Worm (Caenorhabditis elegans): ENCODE measurements around the gene lelo-1.

lelo-1 gene

DNA sequence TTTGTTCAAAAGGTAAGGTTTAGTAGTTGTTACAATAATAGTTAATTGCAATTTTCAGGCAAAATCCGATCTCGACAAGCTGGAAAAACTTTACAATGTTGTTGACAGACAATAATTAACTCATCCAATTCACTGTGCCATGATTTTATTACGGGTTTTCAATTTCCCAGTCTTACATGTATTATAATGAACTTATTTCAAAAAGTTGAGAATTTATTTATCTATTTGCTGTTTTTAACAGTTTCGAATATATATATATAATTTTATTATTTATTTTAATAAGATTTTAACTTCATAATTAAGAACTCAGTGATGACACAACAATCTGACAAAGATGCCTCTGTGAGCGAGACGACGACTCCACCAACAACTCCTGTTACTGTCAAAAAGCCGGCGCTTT is at the start of gene lelo-1:
lelo-1 (plus strand) TSS at position 301 of the 400 bp plus-strand sequence.
- TF ChIP-seq aly-2 (tag; optimal IDR thresholded peaks at IDR 0.05) (no peak), elt-3 (tag; optimal IDR thresholded peaks at IDR 0.05) (no peak), nhr-77 (tag; optimal IDR thresholded peaks at IDR 0.05) (no peak), snpc-4 (tag; optimal IDR thresholded peaks at IDR 0.05) (no peak), nhr-237 (tag; optimal IDR thresholded peaks at IDR 0.05) (no peak), unc-39 (tag; optimal IDR thresholded peaks at IDR 0.05) (no peak), peb-1 (tag; optimal IDR thresholded peaks at IDR 0.05) (no peak), blmp-1 (tag; optimal IDR thresholded peaks at IDR 0.05; ENCODE audit: insufficient read depth) (no peak), egl-27 (tag; optimal IDR thresholded peaks at IDR 0.05) (no peak), nhr-11 (tag; optimal IDR thresholded peaks at IDR 0.05) (no peak), ztf-4 (tag; optimal IDR thresholded peaks at IDR 0.05) (no peak), ceh-82 (tag; optimal IDR thresholded peaks at IDR 0.05) (no peak), nhr-129 (tag; optimal IDR thresholded peaks at IDR 0.05) (no peak), nhr-21 (tag; optimal IDR thresholded peaks at IDR 0.05) (no peak), elt-1 (tag; optimal IDR thresholded peaks at IDR 0.05) (no peak), nhr-10 (tag; optimal IDR thresholded peaks at IDR 0.05) (no peak), lin-13 (GFP tag; optimal IDR thresholded peaks at IDR 0.05) (no peak), nhr-25 (tag; optimal IDR thresholded peaks at IDR 0.05) (no peak), sem-4 (tag; optimal IDR thresholded peaks at IDR 0.05) (no peak), ztf-11 (tag; optimal IDR thresholded peaks at IDR 0.05) (no peak)

ce11 chrII:6196875-6197274 is 49.3 kb upstream of the lelo-1 start, which contains the start of the genes rbmx-2 and C30B5.2:
Gene rbmx-2 (minus strand): TSS chrII:6196948.
Gene C30B5.2 (plus strand): TSS chrII:6197180.
- TF ChIP-seq lin-11 (tag; optimal IDR thresholded peaks at IDR 0.05) (peak; percentile 24), zag-1 (tag; optimal IDR thresholded peaks at IDR 0.05) (no peak), snpc-4 (tag; optimal IDR thresholded peaks at IDR 0.05) (no peak), sma-9 (GFP tag; optimal IDR thresholded peaks at IDR 0.05) (peak; percentile 55), sma-9 (tag; optimal IDR thresholded peaks at IDR 0.05) (no peak), fos-1 (tag; optimal IDR thresholded peaks at IDR 0.05) (peak; percentile 26), lsy-2 (tag; optimal IDR thresholded peaks at IDR 0.05) (peak; percentile 69 to 92), ceh-16 (tag; optimal IDR thresholded peaks at IDR 0.05) (peak; percentile 2), nhr-129 (tag; optimal IDR thresholded peaks at IDR 0.05) (peak; percentile 53), sma-3 (GFP tag; optimal IDR thresholded peaks at IDR 0.05) (peak; percentile 22)

- TF ChIP-seq ztf-4 (tag; optimal IDR thresholded peaks at IDR 0.05): no peak
- no peak for TF ChIP-seq snpc-4 (tag; optimal IDR thresholded peaks at IDR 0.05)
- TF ChIP-seq alr-1 (tag; optimal IDR thresholded peaks at IDR 0.05): no peak
- no peak for TF ChIP-seq ama-1 (optimal IDR thresholded peaks at IDR 0.05)
- no peak for TF ChIP-seq R02D3.7 (tag; optimal IDR thresholded peaks at IDR 0.05)
- no peak for TF ChIP-seq lin-13 (GFP tag; optimal IDR thresholded peaks at IDR 0.05)
- TF ChIP-seq gmeb-1 (tag; optimal IDR thresholded peaks at IDR 0.05): no peak
- TF ChIP-seq unc-62 (GFP tag; optimal IDR thresholded peaks at IDR 0.05): no peak
- TF ChIP-seq mab-5 (tag; optimal IDR thresholded peaks at IDR 0.05): no peak
- TF ChIP-seq nhr-23 (tag; optimal IDR thresholded peaks at IDR 0.05): no peak
- no peak for TF ChIP-seq fos-1 (tag; optimal IDR thresholded peaks at IDR 0.05)
- TF ChIP-seq sma-9 (GFP tag; optimal IDR thresholded peaks at IDR 0.05): no peak
- no peak for TF ChIP-seq sma-9 (tag; optimal IDR thresholded peaks at IDR 0.05)
- no peak for TF ChIP-seq unc-55 (GFP tag; optimal IDR thresholded peaks at IDR 0.05)
- TF ChIP-seq sem-4 (tag; optimal IDR thresholded peaks at IDR 0.05): no peak
- TF ChIP-seq nhr-25 (tag; optimal IDR thresholded peaks at IDR 0.05): no peak
- TF ChIP-seq peb-1 (tag; optimal IDR thresholded peaks at IDR 0.05): no peak
- TF ChIP-seq elt-3 (tag; optimal IDR thresholded peaks at IDR 0.05): no peak
- TF ChIP-seq lsy-2 (tag; optimal IDR thresholded peaks at IDR 0.05): no peak
- no peak for TF ChIP-seq F13H6.1 (tag; optimal IDR thresholded peaks at IDR 0.05)
- TF ChIP-seq nhr-12 (tag; optimal IDR thresholded peaks at IDR 0.05): no peak
Observed at ce11 chrII:6198468-6198867, 47.7 kb upstream of the lelo-1 start, which contains the start of gene szy-4. Gene szy-4 (plus strand): TSS chrII:6198696.

DNA sequence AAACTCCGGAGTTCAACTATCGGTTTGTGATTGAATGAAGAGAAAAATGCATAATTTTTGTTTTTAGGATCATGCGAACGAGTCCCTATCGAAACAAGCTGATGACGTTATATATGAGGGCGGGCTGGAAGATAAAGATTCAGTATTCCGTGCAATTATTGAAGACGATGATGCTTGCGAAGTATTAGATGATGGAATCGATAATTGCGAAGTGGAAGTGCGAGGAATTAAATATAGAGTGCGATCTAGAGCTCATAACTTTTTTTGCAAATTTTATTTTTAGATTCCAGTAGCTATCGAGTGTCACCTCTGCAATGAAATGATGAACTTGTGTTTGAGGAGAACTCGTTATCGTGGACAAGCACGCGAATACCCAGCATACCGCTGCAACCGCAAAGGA is 47.1 kb upstream of the lelo-1 start:
- no peak for TF ChIP-seq mab-5 (tag; optimal IDR thresholded peaks at IDR 0.05)
- no peak for TF ChIP-seq lsy-2 (tag; optimal IDR thresholded peaks at IDR 0.05)
- no peak for TF ChIP-seq skn-1 (tag; optimal IDR thresholded peaks at IDR 0.05)
- TF ChIP-seq lin-11 (tag; optimal IDR thresholded peaks at IDR 0.05): no peak
- TF ChIP-seq nhr-11 (tag; optimal IDR thresholded peaks at IDR 0.05): no peak
- no peak for TF ChIP-seq sma-9 (GFP tag; optimal IDR thresholded peaks at IDR 0.05)
- no peak for TF ChIP-seq sma-9 (tag; optimal IDR thresholded peaks at IDR 0.05)
- no peak for TF ChIP-seq R02D3.7 (tag; optimal IDR thresholded peaks at IDR 0.05)
- no peak for TF ChIP-seq unc-55 (GFP tag; optimal IDR thresholded peaks at IDR 0.05)
- no peak for TF ChIP-seq Y55F3AM.14 (GFP tag; optimal IDR thresholded peaks at IDR 0.05)
- TF ChIP-seq peb-1 (tag; optimal IDR thresholded peaks at IDR 0.05): no peak
- no peak for TF ChIP-seq C34F6.9 (tag; optimal IDR thresholded peaks at IDR 0.05)
- no peak for TF ChIP-seq nhr-237 (tag; optimal IDR thresholded peaks at IDR 0.05)
